Fruit fly (Drosophila melanogaster) whole organism: ENCODE results near the gene CG11980.

Source experiments
- CG8478 ChIP-seq: fragments of >200 bp; optimal IDR thresholded peaks from 2 replicates; lab custom pipeline; 2018; ENCODE audit warnings: inconsistent platforms
- Dll ChIP-seq: fragments of >200 bp; optimal IDR thresholded peaks from 2 replicates; lab custom pipeline; 2017
- EcR ChIP-seq, 2 experiments: fragments of >200 bp; optimal IDR thresholded peaks; 2 replicates each; lab custom pipeline; 2017; ENCODE audit warnings: missing biosample characterization in 2 of 2, missing genetic modification characterization in 2 of 2, missing genetic modification reagents in 2 of 2
- pan ChIP-seq: fragments of >200 bp; optimal IDR thresholded peaks from 2 replicates; lab custom pipeline; 2017
- psq ChIP-seq: fragments of >200 bp; optimal IDR thresholded peaks from 2 replicates; lab custom pipeline; 2017
- usp ChIP-seq: fragments of >200 bp; optimal IDR thresholded peaks from 2 replicates; lab custom pipeline; 2017; ENCODE audit warnings: missing biosample characterization, missing genetic modification characterization, mixed read lengths

dm6 chr3R:9027082-9027481 lies 23.3 kb downstream of the CG11980 start:
- TF ChIP-seq usp (GFP tag; lab: Kevin White, UChicago) (no peak), CG8478 (no peak), Dll (lab: Kevin White, UChicago) (no peak), pan (lab: Kevin White, UChicago) (no peak), psq (lab: Kevin White, UChicago) (no peak), EcR (GFP tag; optimal IDR thresholded peaks at IDR 0.05; lab: Kevin White, UChicago) (no peak)
